Worm (Caenorhabditis elegans) whole organism, mixed stage, embryonic: Measurements from ENCODE around the gene aars-1.

ENCODE experiments used
- ceh-39 ChIP-seq: fragments of 150-350 bp; optimal IDR thresholded peaks from 2 replicates; lab custom pipeline; 2014; ENCODE audit warnings: missing biosample characterization, missing genetic modification characterization
- ceh-83 ChIP-seq: fragments of 200-800 bp; sonication (Bioruptor generic); optimal IDR thresholded peaks from 2 replicates; lab custom pipeline; 2018; ENCODE audit warnings: mild to moderate bottlenecking, missing genetic modification characterization, missing compliant biosample characterization
- cnd-1 ChIP-seq: fragments of 200-800 bp; sonication (Bioruptor generic); optimal IDR thresholded peaks from 2 replicates; lab custom pipeline; 2018; ENCODE audit warnings: mild to moderate bottlenecking, missing genetic modification characterization, missing compliant biosample characterization
- elt-3 ChIP-seq: fragments of 150-350 bp; optimal IDR thresholded peaks from 2 replicates; lab custom pipeline; 2014; ENCODE audit warnings: missing biosample characterization, missing genetic modification characterization
- lin-13 ChIP-seq: fragments of 150-350 bp; optimal IDR thresholded peaks from 2 replicates; lab custom pipeline; 2014; ENCODE audit warnings: missing biosample characterization, missing genetic modification characterization
- lsy-2 ChIP-seq: fragments of 150-350 bp; optimal IDR thresholded peaks from 2 replicates; lab custom pipeline; 2014; ENCODE audit warnings: missing biosample characterization, missing genetic modification characterization
- mab-5 ChIP-seq: fragments of 150-350 bp; optimal IDR thresholded peaks from 2 replicates; lab custom pipeline; 2014; ENCODE audit warnings: missing biosample characterization, missing genetic modification characterization
- nhr-12 ChIP-seq: fragments of 150-350 bp; optimal IDR thresholded peaks from 2 replicates; lab custom pipeline; 2014; ENCODE audit warnings: missing biosample characterization, missing genetic modification characterization
- nhr-237 ChIP-seq: fragments of 150-350 bp; optimal IDR thresholded peaks from 2 replicates; lab custom pipeline; 2014; ENCODE audit warnings: missing biosample characterization, missing genetic modification characterization
- nhr-28 ChIP-seq: fragments of 150-350 bp; optimal IDR thresholded peaks from 2 replicates; lab custom pipeline; 2014; ENCODE audit warnings: missing biosample characterization, missing genetic modification characterization
- nhr-76 ChIP-seq: sonication (generic microtip); optimal IDR thresholded peaks from 2 replicates; lab custom pipeline; 2017; ENCODE audit warnings: missing biosample characterization, missing genetic modification characterization
- pha-4 ChIP-seq: fragments of 150-350 bp; optimal IDR thresholded peaks from 2 replicates; lab custom pipeline; 2018; ENCODE audit warnings: missing biosample characterization, missing genetic modification reagents, missing genetic modification characterization
- unc-62 ChIP-seq: fragments of 150-350 bp; optimal IDR thresholded peaks from 2 replicates; lab custom pipeline; 2014; ENCODE audit warnings: missing biosample characterization, missing genetic modification reagents, missing genetic modification characterization
- ztf-11 ChIP-seq: fragments of 150-350 bp; optimal IDR thresholded peaks from 2 replicates; lab custom pipeline; 2014; ENCODE audit warnings: missing biosample characterization, missing genetic modification characterization

DNA sequence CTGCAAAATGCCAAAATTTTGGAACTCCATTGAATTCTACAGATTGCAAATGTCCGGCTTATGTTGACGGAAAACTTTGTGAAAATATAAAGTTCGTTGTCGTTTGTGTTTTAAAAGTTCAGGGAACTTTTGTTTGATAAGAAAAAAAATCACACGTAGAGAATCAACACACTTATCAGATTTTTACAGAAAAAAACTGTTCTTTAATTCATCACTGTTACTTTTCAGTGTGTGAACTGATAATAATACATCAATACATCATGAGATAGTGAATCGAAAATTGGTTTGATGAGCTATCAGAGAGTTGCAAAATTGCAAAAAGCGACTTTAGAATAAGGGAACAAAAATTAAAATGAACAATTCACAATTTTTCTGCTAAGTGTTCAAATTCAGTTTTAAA, 45.8 kb downstream of the aars-1 start:
- no peak for TF ChIP-seq lsy-2 (tag; lab: Kevin White, UChicago)
- TF ChIP-seq ztf-11 (tag; lab: Kevin White, UChicago) = no peak
- TF ChIP-seq pha-4 = no peak
- no peak for TF ChIP-seq nhr-28 (tag; lab: Kevin White, UChicago)
- TF ChIP-seq nhr-76 (tag; lab: Kevin White, UChicago) = no peak
- TF ChIP-seq ceh-39 (tag; lab: Kevin White, UChicago) = no peak
- no peak for TF ChIP-seq nhr-12
- no peak for TF ChIP-seq elt-3 (tag; lab: Kevin White, UChicago)
- TF ChIP-seq mab-5 (tag; lab: Kevin White, UChicago) = no peak
- TF ChIP-seq lin-13 (tag; lab: Kevin White, UChicago) = no peak
- no peak for TF ChIP-seq nhr-237
- no peak for TF ChIP-seq ceh-83 (GFP tag; lab: Kevin White, UChicago)
- TF ChIP-seq unc-62 (GFP tag; lab: Kevin White, UChicago) = no peak
- no peak for TF ChIP-seq cnd-1 (tag; lab: Kevin White, UChicago)
